Fruit fly (Drosophila melanogaster): Measurements from ENCODE around the gene CG18508.

DNA sequence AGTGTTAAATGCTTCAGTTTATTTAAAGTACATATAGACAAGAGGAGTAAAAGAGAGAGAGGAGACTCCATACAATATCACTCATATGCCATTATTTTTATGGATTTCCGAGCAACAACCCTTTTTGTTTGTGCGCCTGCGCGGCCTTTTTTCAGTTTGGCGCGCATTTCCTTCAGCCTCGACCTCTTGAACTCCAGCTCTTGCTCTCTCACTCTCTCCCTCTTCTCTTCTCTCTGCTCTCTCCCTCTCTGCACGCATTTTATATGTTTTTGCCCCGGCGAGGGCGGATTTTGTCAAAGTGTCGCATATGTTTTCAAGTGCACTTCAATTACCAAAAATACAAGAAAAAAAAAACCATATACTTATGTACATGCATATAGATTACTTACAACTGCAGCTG, 30.9 kb downstream of the CG18508 start:
- no peak for TF ChIP-seq CG16779 (tag; optimal IDR thresholded peaks at IDR 0.05)
- no peak for TF ChIP-seq CG11294 (GFP tag; IDR thresholded peaks at IDR 0.05)
- TF ChIP-seq lz (GFP tag; optimal IDR thresholded peaks at IDR 0.05), result no peak
- no peak for TF ChIP-seq Ets21C (GFP tag; optimal IDR thresholded peaks at IDR 0.05)
- TF ChIP-seq spab (GFP tag; optimal IDR thresholded peaks at IDR 0.05), result no peak
- no peak for TF ChIP-seq dsx (GFP tag; optimal IDR thresholded peaks at IDR 0.05; ENCODE audit: poor library complexity, severe bottlenecking)
- TF ChIP-seq CG11902 (GFP tag; optimal IDR thresholded peaks at IDR 0.05), result no peak
- no peak for TF ChIP-seq Lpt (GFP tag; optimal IDR thresholded peaks at IDR 0.05)
- TF ChIP-seq dac (GFP tag; optimal IDR thresholded peaks at IDR 0.05), result no peak
- no peak for TF ChIP-seq topi (GFP tag; optimal IDR thresholded peaks at IDR 0.05)
